Worm (Caenorhabditis elegans) whole organism, L1 larva: ENCODE data around the gene lgc-31.

ENCODE experiments used
- Y116A8C.19 ChIP-seq: sonication (generic microtip); optimal IDR thresholded peaks from 2 replicates; lab custom pipeline; 2016; ENCODE audit warnings: missing compliant biosample characterization, missing genetic modification characterization, borderline replicate concordance
- blmp-1 ChIP-seq: fragments of 150-350 bp; optimal IDR thresholded peaks from 2 replicates; lab custom pipeline; 2014; ENCODE audit warnings: missing biosample characterization, missing genetic modification characterization
- elt-3 ChIP-seq, 6 experiments: fragments of 150-350 bp in 1 of 6; sonication (generic microtip); optimal IDR thresholded peaks; 2 replicates each; lab custom pipeline; 2017 to 2018; ENCODE audit warnings: missing biosample characterization in 6 of 6, missing genetic modification characterization in 6 of 6, inconsistent platforms in 1 of 6
- lin-39 ChIP-seq: fragments of 150-350 bp; optimal IDR thresholded peaks from 2 replicates; lab custom pipeline; 2014; ENCODE audit warnings: missing biosample characterization, missing genetic modification reagents, missing genetic modification characterization
- mep-1 ChIP-seq: fragments of 150-350 bp; optimal IDR thresholded peaks from 2 replicates; lab custom pipeline; 2014; ENCODE audit warnings: missing biosample characterization, missing genetic modification characterization
- nhr-12 ChIP-seq: sonication (generic microtip); optimal IDR thresholded peaks from 2 replicates; lab custom pipeline; 2017; ENCODE audit warnings: missing biosample characterization, missing genetic modification characterization
- pqm-1 ChIP-seq: sonication (generic microtip); optimal IDR thresholded peaks from 3 replicates; lab custom pipeline; 2017; ENCODE audit warnings: missing biosample characterization, missing genetic modification characterization
- sptf-1 ChIP-seq: fragments of 150-350 bp; optimal IDR thresholded peaks from 2 replicates; lab custom pipeline; 2014; ENCODE audit warnings: missing biosample characterization, missing genetic modification characterization
- tbx-2 ChIP-seq: sonication (generic microtip); optimal IDR thresholded peaks from 2 replicates; lab custom pipeline; 2016; ENCODE audit warnings: missing genetic modification characterization, missing compliant biosample characterization
- unc-130 ChIP-seq: fragments of 150-350 bp; optimal IDR thresholded peaks from 2 replicates; lab custom pipeline; 2017; ENCODE audit warnings: missing biosample characterization, missing genetic modification characterization, inconsistent platforms
- ztf-11 ChIP-seq, 2 experiments: sonication (generic microtip); optimal IDR thresholded peaks; 2 replicates each; lab custom pipeline; 2016 to 2017; ENCODE audit warnings: missing genetic modification characterization in 2 of 2, missing biosample characterization in 1 of 2, missing compliant biosample characterization in 1 of 2

DNA sequence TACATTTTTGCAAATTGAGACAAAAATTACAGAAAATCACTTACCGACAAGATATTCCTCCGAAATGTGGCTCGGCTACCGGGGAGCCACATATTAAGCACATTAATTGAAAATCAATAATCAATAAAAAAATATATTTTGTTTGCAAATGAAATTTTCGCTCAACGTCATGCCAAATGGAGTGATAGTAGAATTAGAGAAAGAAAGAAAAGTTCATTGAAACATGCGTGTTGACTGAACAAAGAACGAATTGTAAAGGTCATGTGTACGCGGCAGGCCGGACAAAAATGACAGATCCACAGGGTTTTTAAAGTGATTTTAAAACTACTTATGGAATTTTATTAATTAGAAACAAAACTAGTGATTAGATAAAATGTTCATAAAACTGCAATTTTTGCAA, 38.3 kb downstream of the lgc-31 start:
- TF ChIP-seq pqm-1 (tag; lab: Kevin White, UChicago) (no peak), tbx-2 (tag; lab: Kevin White, UChicago) (no peak), unc-130 (tag; lab: Kevin White, UChicago) (no peak), Y116A8C.19 (no peak), ztf-11 (tag; optimal IDR thresholded peaks at IDR 0.05; lab: Kevin White, UChicago) (no peak), mep-1 (tag; lab: Kevin White, UChicago) (peak; percentile 17), nhr-12 (tag; lab: Kevin White, UChicago) (no peak), blmp-1 (tag; lab: Kevin White, UChicago) (peak; percentile 45), elt-3 (tag; optimal IDR thresholded peaks at IDR 0.05; lab: Kevin White, UChicago) (peak in 1 of 6 experiments; percentile 9), sptf-1 (no peak), lin-39 (no peak)
